Worm (Caenorhabditis elegans) whole organism, young adult: Measurements from ENCODE around the gene col-88.

Experiments
- B0261.1 ChIP-seq: sonication (generic microtip); optimal IDR thresholded peaks from 2 replicates; lab custom pipeline; 2016; ENCODE audit warnings: mild to moderate bottlenecking, missing genetic modification characterization, moderate library complexity, missing compliant biosample characterization
- D2030.7 ChIP-seq: fragments of 200-800 bp; sonication (Bioruptor generic); IDR thresholded peaks from 2 replicates; pipeline ENCODE4 v1.3.6; 2022; ENCODE audit warnings: missing genetic modification reagents, missing genetic modification characterization, missing compliant biosample characterization
- F10E7.11 ChIP-seq: sonication (generic microtip); optimal IDR thresholded peaks from 2 replicates; lab custom pipeline; 2017; ENCODE audit warnings: mild to moderate bottlenecking, missing genetic modification characterization, moderate library complexity, missing compliant biosample characterization
- F52B5.7 ChIP-seq: sonication (generic microtip); optimal IDR thresholded peaks from 2 replicates; lab custom pipeline; 2016; ENCODE audit warnings: mild to moderate bottlenecking, missing genetic modification characterization, missing compliant biosample characterization
- F55B11.4 ChIP-seq: sonication (generic microtip); optimal IDR thresholded peaks from 2 replicates; lab custom pipeline; 2016; ENCODE audit warnings: missing compliant biosample characterization, missing genetic modification characterization, borderline replicate concordance; ENCODE audit not compliant: insufficient read depth
- K11D2.4 ChIP-seq: fragments of 200-800 bp; sonication (Bioruptor generic); IDR thresholded peaks from 2 replicates; pipeline ENCODE4 v1.3.6; 2022; ENCODE audit warnings: missing genetic modification reagents, missing genetic modification characterization, missing compliant biosample characterization
- K12H6.12 ChIP-seq: fragments of 200-800 bp; sonication (Bioruptor generic); optimal IDR thresholded peaks from 2 replicates; lab custom pipeline; 2018; ENCODE audit warnings: mild to moderate bottlenecking, missing genetic modification characterization, missing compliant biosample characterization
- T07F8.4 ChIP-seq: sonication (generic microtip); optimal IDR thresholded peaks from 2 replicates; lab custom pipeline; 2016; ENCODE audit warnings: mild to moderate bottlenecking, missing genetic modification characterization, moderate library complexity, missing compliant biosample characterization
- T26A5.8 ChIP-seq: sonication (generic microtip); optimal IDR thresholded peaks from 2 replicates; lab custom pipeline; 2016; ENCODE audit warnings: missing genetic modification characterization, missing compliant biosample characterization
- Y56A3A.18 ChIP-seq: fragments of 200-800 bp; sonication (Bioruptor generic); IDR thresholded peaks from 2 replicates; pipeline ENCODE4 v1.3.6; 2022; ENCODE audit warnings: missing genetic modification reagents, missing genetic modification characterization, missing compliant biosample characterization
- atf-7 ChIP-seq: sonication (generic microtip); optimal IDR thresholded peaks from 2 replicates; lab custom pipeline; 2017; ENCODE audit warnings: mild to moderate bottlenecking, missing genetic modification characterization, missing compliant biosample characterization
- attf-5 ChIP-seq: fragments of 200-800 bp; sonication (Bioruptor generic); optimal IDR thresholded peaks from 2 replicates; lab custom pipeline; 2018; ENCODE audit warnings: mild to moderate bottlenecking, missing genetic modification characterization, missing compliant biosample characterization
- cebp-1 ChIP-seq, 2 experiments: fragments of 200-800 bp in 1 of 2; sonication (Bioruptor generic) in 1 of 2; sonication (generic microtip) in 1 of 2; IDR thresholded peaks in 1 of 2; optimal IDR thresholded peaks in 1 of 2; 2 replicates each; pipeline versions ENCODE4 v1.3.6 to Lab custom; 2017 to 2022; ENCODE audit warnings: missing compliant biosample characterization in 2 of 2, missing genetic modification characterization in 2 of 2, mild to moderate bottlenecking in 1 of 2, missing genetic modification reagents in 1 of 2, moderate library complexity in 1 of 2
- ceh-27 ChIP-seq: fragments of 200-800 bp; sonication (Bioruptor generic); optimal IDR thresholded peaks from 2 replicates; lab custom pipeline; 2018; ENCODE audit warnings: mild to moderate bottlenecking, missing genetic modification characterization, moderate library complexity, missing compliant biosample characterization
- ceh-91 ChIP-seq: fragments of 200-800 bp; sonication (Bioruptor generic); IDR thresholded peaks from 2 replicates; pipeline ENCODE4 v1.3.6; 2022; ENCODE audit warnings: missing genetic modification reagents, missing genetic modification characterization, missing compliant biosample characterization
- dpff-1 ChIP-seq: sonication (generic microtip); optimal IDR thresholded peaks from 2 replicates; lab custom pipeline; 2017; ENCODE audit warnings: mild to moderate bottlenecking, missing genetic modification characterization, missing compliant biosample characterization
- efl-1 ChIP-seq: fragments of 150-350 bp; optimal IDR thresholded peaks from 2 replicates; lab custom pipeline; 2014; ENCODE audit warnings: missing biosample characterization, missing genetic modification reagents, missing genetic modification characterization
- egl-44 ChIP-seq: fragments of 200-800 bp; sonication (Bioruptor generic); IDR thresholded peaks from 2 replicates; pipeline ENCODE4 v1.3.6; 2022; ENCODE audit warnings: missing genetic modification reagents, missing genetic modification characterization, missing compliant biosample characterization
- egrh-3 ChIP-seq: fragments of 200-800 bp; sonication (Bioruptor generic); IDR thresholded peaks from 2 replicates; pipeline ENCODE4 v1.3.6; 2022; ENCODE audit warnings: missing genetic modification reagents, missing genetic modification characterization, missing compliant biosample characterization
- ets-4 ChIP-seq: fragments of 200-800 bp; sonication (Bioruptor generic); optimal IDR thresholded peaks from 2 replicates; lab custom pipeline; 2018; ENCODE audit warnings: mild to moderate bottlenecking, missing genetic modification characterization, missing compliant biosample characterization
- fkh-3 ChIP-seq: sonication (generic microtip); optimal IDR thresholded peaks from 2 replicates; lab custom pipeline; 2016; ENCODE audit warnings: mild to moderate bottlenecking, missing genetic modification characterization, missing compliant biosample characterization
- gei-17 ChIP-seq: fragments of 200-800 bp; sonication (Bioruptor generic); optimal IDR thresholded peaks from 2 replicates; lab custom pipeline; 2018; ENCODE audit warnings: mild to moderate bottlenecking, missing genetic modification characterization, missing compliant biosample characterization
- him-1 ChIP-seq: sonication (generic microtip); optimal IDR thresholded peaks from 2 replicates; lab custom pipeline; 2016; ENCODE audit warnings: missing genotype, missing genetic modification reagents, missing genetic modification characterization, missing compliant biosample characterization
- hlh-12 ChIP-seq: sonication (generic microtip); optimal IDR thresholded peaks from 2 replicates; lab custom pipeline; 2016; ENCODE audit warnings: missing genetic modification characterization, missing compliant biosample characterization
- hlh-26 ChIP-seq: fragments of 200-800 bp; sonication (Bioruptor generic); conservative IDR thresholded peaks from 2 replicates; pipeline ENCODE4 v1.3.6; 2022; ENCODE audit warnings: missing genetic modification reagents, missing genetic modification characterization, missing compliant biosample characterization
- hmg-1.2 ChIP-seq: fragments of 200-800 bp; sonication (Bioruptor generic); IDR thresholded peaks from 2 replicates; pipeline ENCODE4 v1.3.6; 2022; ENCODE audit warnings: missing genetic modification reagents, missing genetic modification characterization, missing compliant biosample characterization
- hsf-1 ChIP-seq: fragments of 200-800 bp; sonication (Bioruptor generic); IDR thresholded peaks from 2 replicates; pipeline ENCODE4 v1.3.6; 2022; ENCODE audit warnings: missing genetic modification reagents, missing genetic modification characterization, missing compliant biosample characterization
- let-526 ChIP-seq: fragments of 200-800 bp; sonication (Bioruptor generic); IDR thresholded peaks from 2 replicates; pipeline ENCODE4 v1.3.6; 2022; ENCODE audit warnings: missing genetic modification reagents, missing genetic modification characterization, missing compliant biosample characterization
- lin-35 ChIP-seq, 3 experiments: fragments of 150-350 bp in 2 of 3; sonication (generic microtip) in 1 of 3; optimal IDR thresholded peaks; 2 replicates each; lab custom pipeline; 2014 to 2018; ENCODE audit warnings: missing biosample characterization in 3 of 3, missing genetic modification characterization in 3 of 3, missing genetic modification reagents in 3 of 3
- lin-40 ChIP-seq: sonication (generic microtip); optimal IDR thresholded peaks from 2 replicates; lab custom pipeline; 2016; ENCODE audit warnings: missing genetic modification characterization, mild to moderate bottlenecking, missing compliant biosample characterization, missing genotype, missing genetic modification reagents
- lin-54 ChIP-seq: fragments of 200-800 bp; sonication (Bioruptor generic); optimal IDR thresholded peaks from 2 replicates; lab custom pipeline; 2018; ENCODE audit warnings: mild to moderate bottlenecking, missing genetic modification characterization, missing compliant biosample characterization
- lir-1 ChIP-seq: fragments of 200-800 bp; sonication (Bioruptor generic); conservative IDR thresholded peaks from 2 replicates; pipeline ENCODE4 v1.3.6; 2022; ENCODE audit warnings: missing genetic modification reagents, missing genetic modification characterization, missing compliant biosample characterization
- lsy-27 ChIP-seq: sonication (generic microtip); optimal IDR thresholded peaks from 2 replicates; lab custom pipeline; 2017; ENCODE audit warnings: missing genetic modification characterization, mild to moderate bottlenecking, missing compliant biosample characterization, antibody characterized with exemption, missing genotype, borderline replicate concordance; ENCODE audit not compliant: insufficient read depth
- madf-10 ChIP-seq: sonication (generic microtip); optimal IDR thresholded peaks from 2 replicates; lab custom pipeline; 2016; ENCODE audit warnings: mild to moderate bottlenecking, missing genetic modification characterization, missing compliant biosample characterization
- mes-4 ChIP-seq: sonication (generic microtip); optimal IDR thresholded peaks from 2 replicates; lab custom pipeline; 2016; ENCODE audit warnings: missing genotype, missing genetic modification characterization, missing compliant biosample characterization
- nfyb-1 ChIP-seq: fragments of 200-800 bp; sonication (Bioruptor generic); IDR thresholded peaks from 2 replicates; pipeline ENCODE4 v1.3.6; 2022; ENCODE audit warnings: missing genetic modification reagents, missing genetic modification characterization, missing compliant biosample characterization
- nhr-179 ChIP-seq: sonication (generic microtip); optimal IDR thresholded peaks from 2 replicates; lab custom pipeline; 2016; ENCODE audit warnings: mild to moderate bottlenecking, missing genetic modification characterization, missing compliant biosample characterization
- nhr-80 ChIP-seq: sonication (generic microtip); optimal IDR thresholded peaks from 2 replicates; lab custom pipeline; 2016; ENCODE audit warnings: missing genetic modification characterization, missing compliant biosample characterization
- pbrm-1 ChIP-seq: fragments of 200-800 bp; sonication (Bioruptor generic); IDR thresholded peaks from 2 replicates; pipeline ENCODE4 v1.3.6; 2022; ENCODE audit warnings: missing genetic modification reagents, missing genetic modification characterization, missing compliant biosample characterization
- repo-1 ChIP-seq: sonication (generic microtip); optimal IDR thresholded peaks from 2 replicates; lab custom pipeline; 2017; ENCODE audit warnings: mild to moderate bottlenecking, missing genetic modification characterization, missing compliant biosample characterization
- sdz-38 ChIP-seq: sonication (generic microtip); optimal IDR thresholded peaks from 2 replicates; lab custom pipeline; 2016; ENCODE audit warnings: missing genotype, missing genetic modification characterization, missing compliant biosample characterization
- snpc-1.1 ChIP-seq: sonication (generic microtip); optimal IDR thresholded peaks from 2 replicates; lab custom pipeline; 2017; ENCODE audit warnings: missing genetic modification characterization, mild to moderate bottlenecking, missing compliant biosample characterization, antibody characterized with exemption, moderate library complexity, missing genotype, missing genetic modification reagents; ENCODE audit not compliant: insufficient read depth
- snpc-3.4 ChIP-seq: sonication (generic microtip); optimal IDR thresholded peaks from 2 replicates; lab custom pipeline; 2017; ENCODE audit warnings: missing genetic modification characterization, mild to moderate bottlenecking, missing compliant biosample characterization, antibody characterized with exemption, moderate library complexity, missing genotype, missing genetic modification reagents
- unc-130 ChIP-seq: sonication (generic microtip); optimal IDR thresholded peaks from 2 replicates; lab custom pipeline; 2016; ENCODE audit warnings: missing genetic modification reagents, missing genetic modification characterization, missing compliant biosample characterization
- ztf-18 ChIP-seq: sonication (generic microtip); optimal IDR thresholded peaks from 2 replicates; lab custom pipeline; 2016; ENCODE audit warnings: missing genotype, mild to moderate bottlenecking, missing genetic modification characterization, missing compliant biosample characterization
- ztf-22 ChIP-seq: fragments of 200-800 bp; sonication (Bioruptor generic); optimal IDR thresholded peaks from 2 replicates; lab custom pipeline; 2018; ENCODE audit warnings: mild to moderate bottlenecking, missing genetic modification characterization, moderate library complexity, missing compliant biosample characterization
- ztf-28 ChIP-seq: fragments of 200-800 bp; sonication (Bioruptor generic); IDR thresholded peaks from 2 replicates; pipeline ENCODE4 v1.3.6; 2022; ENCODE audit warnings: missing genetic modification reagents, missing genetic modification characterization, missing compliant biosample characterization

col-88 gene

ce11 chrIII:23862-24261 is 17.0 kb upstream of the col-88 start, which contains the start of gene H10E21.5:
TSS of gene H10E21.5 (minus strand) at chrIII:23962.
- TF ChIP-seq unc-130 = no peak
- no peak for TF ChIP-seq fkh-3
- TF ChIP-seq ztf-28 (GFP tag; lab: Robert Waterston, UW) = no peak
- TF ChIP-seq K11D2.4 (GFP tag; lab: Robert Waterston, UW) = no peak
- TF ChIP-seq F52B5.7 = no peak
- TF ChIP-seq lsy-27 (tag; lab: Kevin White, UChicago) = no peak
- no peak for TF ChIP-seq efl-1

- TF ChIP-seq D2030.7 (GFP tag; lab: Robert Waterston, UW) (no peak), gei-17 (GFP tag; lab: Kevin White, UChicago) (no peak), lir-1 (GFP tag; lab: Robert Waterston, UW) (no peak), lin-40 (tag; lab: Kevin White, UChicago) (peak; percentile 50), dpff-1 (tag; lab: Kevin White, UChicago) (no peak), ceh-27 (GFP tag; lab: Kevin White, UChicago) (peak; percentile 33), ztf-22 (no peak), lin-35 (GFP tag; optimal IDR thresholded peaks at IDR 0.05; lab: Kevin White, UChicago) (peak in 1 of 3 experiments; percentile 42), lsy-27 (tag; lab: Kevin White, UChicago) (no peak), egl-44 (no peak), cebp-1 (GFP tag; IDR thresholded peaks at IDR 0.05; lab: Robert Waterston, UW) (no peak), cebp-1 (tag; optimal IDR thresholded peaks at IDR 0.05; lab: Kevin White, UChicago) (peak; percentile 66), hlh-26 (GFP tag; lab: Robert Waterston, UW) (no peak), let-526 (no peak), snpc-1.1 (tag; lab: Kevin White, UChicago) (no peak), madf-10 (tag; lab: Kevin White, UChicago) (peak; percentile 39), atf-7 (tag; lab: Kevin White, UChicago) (peak; percentile 31), F55B11.4 (tag; lab: Kevin White, UChicago) (no peak), ztf-18 (tag; lab: Kevin White, UChicago) (no peak), hlh-12 (no peak), T26A5.8 (tag; lab: Kevin White, UChicago) (no peak), lin-54 (GFP tag; lab: Kevin White, UChicago) (peak; percentile 16), repo-1 (tag; lab: Kevin White, UChicago) (no peak), nhr-179 (tag; lab: Kevin White, UChicago) (no peak), K11D2.4 (GFP tag; lab: Robert Waterston, UW) (peak; percentile 74), mes-4 (tag; lab: Kevin White, UChicago) (no peak), Y56A3A.18 (GFP tag; lab: Robert Waterston, UW) (0 out of 2 replicates have a peak, but pooled peaks have one; percentile 23), B0261.1 (tag; lab: Kevin White, UChicago) (no peak), nfyb-1 (GFP tag; lab: Robert Waterston, UW) (peak; percentile 61; the same call in 1 of the 2 replicates), nhr-80 (tag; lab: Kevin White, UChicago) (no peak), ceh-91 (GFP tag; lab: Robert Waterston, UW) (no peak), hsf-1 (GFP tag; lab: Robert Waterston, UW) (no peak), him-1 (tag; lab: Kevin White, UChicago) (no peak), pbrm-1 (GFP tag; lab: Robert Waterston, UW) (0 out of 2 replicates have a peak, but pooled peaks have one; percentile 24), egrh-3 (GFP tag; lab: Robert Waterston, UW) (peak; percentile 79), T07F8.4 (tag; lab: Kevin White, UChicago) (no peak), attf-5 (GFP tag; lab: Kevin White, UChicago) (peak; percentile 22), snpc-3.4 (tag; lab: Kevin White, UChicago) (no peak), ets-4 (GFP tag; lab: Kevin White, UChicago) (no peak), sdz-38 (tag; lab: Kevin White, UChicago) (no peak), hmg-1.2 (GFP tag; lab: Robert Waterston, UW) (peak; percentile 64; the same call in 1 of the 2 replicates), K12H6.12 (peak; percentile 42), F10E7.11 (tag; lab: Kevin White, UChicago) (no peak)
These were observed 15.3 kb upstream of the col-88 start for ce11 chrIII:25582-25996.
